Worm (Caenorhabditis elegans) whole organism, dauer: ENCODE results near the gene C17F4.11.
"Not testable (repeated sequence)": the region's sequence is repeated elsewhere in the genome, so short reads cannot be mapped to it uniquely, and the experiment has no call there.

ENCODE experiments used
- unc-62 ChIP-seq: sonication (generic microtip); optimal IDR thresholded peaks from 2 replicates; lab custom pipeline; 2017; ENCODE audit warnings: missing biosample characterization, missing genetic modification reagents, missing genetic modification characterization

The C17F4.11 gene

DNA sequence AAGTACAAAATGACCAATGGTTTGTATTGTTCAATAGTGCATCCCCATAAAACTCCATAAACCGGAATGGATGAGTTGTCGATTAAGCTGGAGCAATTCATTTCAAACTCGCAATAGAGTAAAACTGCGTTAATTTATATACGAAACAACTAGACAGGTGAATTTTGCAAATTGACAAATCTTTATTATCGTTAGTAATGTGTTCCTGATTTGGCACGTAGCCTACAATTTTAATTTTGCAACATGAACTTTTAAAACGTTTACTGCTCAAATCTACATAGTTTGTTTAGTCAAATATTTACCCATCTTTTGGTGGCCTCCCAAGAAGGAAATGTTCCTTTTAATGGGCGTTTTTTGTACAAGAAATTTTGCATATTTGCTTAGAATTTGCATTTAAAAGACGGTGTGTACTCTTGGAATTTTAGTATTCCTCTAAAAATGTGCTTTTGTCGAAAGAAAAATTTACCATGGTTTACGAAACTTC is at the start of gene C17F4.11, which contains the start of gene srz-67:
TSS of gene C17F4.11 (plus strand) at position 434 of the 484 bp plus-strand sequence.
TSS of gene srz-67 (minus strand) at position 101 of the 484 bp plus-strand sequence.
- TF ChIP-seq unc-62 = no peak

DNA sequence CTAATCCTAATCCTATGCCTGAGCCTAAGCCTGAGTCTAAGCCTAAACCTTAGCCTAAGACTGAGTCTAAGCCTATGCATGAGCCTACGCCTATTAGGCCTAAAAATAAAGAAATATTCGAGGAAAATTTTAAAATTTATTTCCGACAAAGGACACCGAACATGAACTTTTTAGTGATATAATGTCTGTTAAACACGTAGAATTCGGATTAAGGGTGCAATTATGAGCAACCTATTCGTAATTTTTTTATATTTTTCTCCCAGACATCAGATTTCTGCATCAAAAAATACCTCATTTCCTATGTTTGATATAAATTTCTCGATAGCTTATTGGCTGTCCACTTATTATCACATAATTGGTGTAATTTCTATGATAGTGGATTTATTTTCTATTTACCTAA is 48.2 kb upstream of the C17F4.11 start, which contains the start of gene Y27F2A.11:
TSS of gene Y27F2A.11 (plus strand) at position 301 of the 400 bp plus-strand sequence.
- not testable (repeated sequence) for TF ChIP-seq unc-62

ce11 chrII:3191544-3191943 is 45.7 kb upstream of the C17F4.11 start, which contains the start of gene Y27F2A.9:
TSS of gene Y27F2A.9 (minus strand) at chrII:3191644.
- not testable (repeated sequence) for TF ChIP-seq unc-62

- no peak for TF ChIP-seq unc-62
These were observed 41.5 kb upstream of the C17F4.11 start for ce11 chrII:3195739-3196138.

DNA sequence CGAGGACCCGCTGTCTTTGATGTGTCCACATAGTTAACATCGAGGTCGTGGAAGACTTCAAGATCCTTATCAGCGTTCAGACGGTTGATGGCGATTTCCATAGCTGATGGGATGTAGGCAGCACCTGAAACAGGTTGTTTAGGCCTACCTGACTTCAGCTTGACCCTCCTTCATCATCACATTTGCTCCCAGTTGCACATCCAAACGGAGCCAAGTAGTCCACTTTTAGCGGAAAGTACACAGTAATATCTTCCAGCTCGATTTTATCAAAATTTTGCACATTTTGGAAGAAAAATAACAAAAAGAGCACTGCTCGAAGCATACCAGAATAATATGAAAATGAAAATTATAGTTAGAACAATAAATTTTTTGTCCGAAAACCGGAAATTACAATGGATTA is 40.3 kb upstream of the C17F4.11 start, which contains the start of gene gcy-15:
TSS of gene gcy-15 (minus strand) at position 101 of the 400 bp plus-strand sequence.
- TF ChIP-seq unc-62 = no peak

- no peak for TF ChIP-seq unc-62
These were observed 38.3 kb upstream of the C17F4.11 start, which contains the start of gene sri-51 for ce11 chrII:3198998-3199397. TSS of gene sri-51 (minus strand) at chrII:3199098.

- not testable (repeated sequence) for TF ChIP-seq unc-62
These were observed 36.0 kb upstream of the C17F4.11 start, which contains the start of gene sri-48 for ce11 chrII:3201242-3201641. TSS of gene sri-48 (minus strand) at chrII:3201342.

DNA sequence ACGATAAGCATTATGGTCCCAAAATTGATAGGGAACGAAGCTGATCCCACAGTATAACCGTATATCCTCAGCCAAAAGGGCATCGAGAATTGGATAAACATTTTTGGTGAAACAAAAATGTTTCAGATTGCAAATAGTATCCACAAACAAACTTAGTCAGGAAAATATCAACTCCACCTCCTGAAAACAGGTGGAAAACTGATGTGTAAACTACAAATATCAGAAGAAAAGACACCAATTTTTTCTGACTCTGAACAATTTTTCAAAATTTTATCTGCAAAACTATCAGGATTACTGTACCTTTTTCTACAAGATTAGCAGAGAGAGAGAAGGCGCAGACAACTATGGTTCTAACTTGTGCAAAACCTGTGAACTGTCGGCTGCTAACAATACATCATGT is 34.8 kb upstream of the C17F4.11 start, which contains the start of gene sri-53:
TSS of gene sri-53 (minus strand) at position 101 of the 400 bp plus-strand sequence.
- TF ChIP-seq unc-62 = no peak

DNA sequence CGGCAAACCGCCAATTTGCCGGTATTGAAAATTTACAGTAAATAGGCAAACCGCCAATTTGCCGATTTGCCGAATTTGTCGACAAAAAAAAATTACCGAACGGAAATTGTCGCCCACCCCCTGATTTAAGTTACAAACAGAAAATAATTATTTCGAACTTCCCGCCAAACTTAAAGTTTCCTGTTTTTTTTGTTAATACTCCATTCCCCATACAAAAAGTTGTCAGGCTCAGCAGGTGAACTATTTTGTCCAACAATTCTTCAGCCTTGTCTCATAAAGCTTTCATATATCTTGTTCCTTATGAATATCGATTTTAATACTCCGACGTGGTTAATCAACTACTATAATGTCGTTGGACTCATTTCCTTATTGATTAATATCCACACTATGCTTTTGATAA is 33.9 kb upstream of the C17F4.11 start, which contains the start of gene sri-50:
TSS of gene sri-50 (plus strand) at position 301 of the 400 bp plus-strand sequence.
- TF ChIP-seq unc-62 = no peak

- TF ChIP-seq unc-62 = no peak
These were observed 30.8 kb upstream of the C17F4.11 start, which contains the start of the genes ZC239.20 and ZC239.21 for ce11 chrII:3206423-3206989. TSS of gene ZC239.20 (minus strand) at chrII:3206523. TSS of gene ZC239.21 (plus strand) at chrII:3206939.

DNA sequence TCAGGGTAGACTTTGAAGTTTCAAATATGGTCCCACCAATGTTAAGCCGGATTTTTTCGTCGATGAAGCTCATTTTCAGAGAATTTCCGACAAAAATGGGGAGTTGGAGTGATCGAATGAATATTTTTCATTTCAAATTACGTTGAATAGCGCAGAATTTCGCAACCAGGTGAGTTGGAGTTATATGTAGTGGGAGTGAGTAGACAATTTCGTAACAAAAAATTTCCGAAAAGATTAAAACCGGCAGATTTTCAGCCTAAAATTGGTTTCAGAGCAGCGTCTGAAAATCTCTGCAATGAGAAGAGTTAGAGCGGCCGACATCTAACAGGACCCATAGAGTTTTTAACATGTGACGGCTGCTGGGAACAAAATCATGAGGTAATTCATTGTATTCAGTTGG is 28.6 kb upstream of the C17F4.11 start, which contains the start of gene sdz-35:
TSS of gene sdz-35 (minus strand) at position 101 of the 400 bp plus-strand sequence.
- TF ChIP-seq unc-62 = no peak

- no peak for TF ChIP-seq unc-62
These were observed 28.0 kb upstream of the C17F4.11 start, which contains the start of gene ZC239.6 for ce11 chrII:3209251-3209650. TSS of gene ZC239.6 (plus strand) at chrII:3209631.

DNA sequence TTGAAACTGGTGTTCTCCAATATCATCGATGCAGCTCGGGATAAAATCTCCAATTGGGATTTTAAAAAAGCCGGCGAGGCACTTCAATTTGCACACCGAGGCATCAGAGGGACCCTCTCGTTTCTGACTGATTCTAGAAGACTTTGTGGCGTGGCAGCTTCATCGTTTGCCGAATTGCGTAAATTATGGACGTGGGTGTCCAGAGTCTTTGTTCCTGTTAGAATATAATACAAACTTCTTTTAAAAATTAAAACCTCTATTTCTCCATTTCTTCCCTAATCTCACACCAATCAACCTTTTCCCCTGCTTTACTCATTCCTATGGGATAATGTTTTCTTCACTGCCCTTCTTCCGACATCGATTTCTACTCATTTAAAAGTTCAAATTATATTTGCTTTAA is 26.9 kb upstream of the C17F4.11 start, which contains the start of gene ZC239.5:
TSS of gene ZC239.5 (plus strand) at position 301 of the 400 bp plus-strand sequence.
- no peak for TF ChIP-seq unc-62

DNA sequence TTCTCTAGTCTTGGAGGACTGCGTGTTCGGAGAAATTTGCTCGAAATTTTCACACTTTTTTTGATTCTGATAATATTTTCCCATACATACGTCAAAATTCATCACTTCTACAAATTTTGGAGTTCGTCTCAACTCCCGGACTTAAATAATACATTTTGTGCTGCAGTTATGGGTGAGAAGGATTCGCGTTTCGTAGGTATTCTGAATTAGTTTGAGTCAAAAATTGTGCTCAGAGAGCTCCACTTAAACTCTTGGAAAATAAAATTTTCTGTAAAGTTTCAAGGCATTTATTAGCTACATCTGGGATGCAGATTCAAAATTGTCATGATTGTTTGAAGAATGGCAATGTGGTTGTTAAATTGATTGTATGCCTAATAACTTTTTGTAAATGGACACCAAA is 23.4 kb upstream of the C17F4.11 start, which contains the start of gene ZC239.4:
TSS of gene ZC239.4 (plus strand) at position 301 of the 400 bp plus-strand sequence.
- TF ChIP-seq unc-62 = no peak

DNA sequence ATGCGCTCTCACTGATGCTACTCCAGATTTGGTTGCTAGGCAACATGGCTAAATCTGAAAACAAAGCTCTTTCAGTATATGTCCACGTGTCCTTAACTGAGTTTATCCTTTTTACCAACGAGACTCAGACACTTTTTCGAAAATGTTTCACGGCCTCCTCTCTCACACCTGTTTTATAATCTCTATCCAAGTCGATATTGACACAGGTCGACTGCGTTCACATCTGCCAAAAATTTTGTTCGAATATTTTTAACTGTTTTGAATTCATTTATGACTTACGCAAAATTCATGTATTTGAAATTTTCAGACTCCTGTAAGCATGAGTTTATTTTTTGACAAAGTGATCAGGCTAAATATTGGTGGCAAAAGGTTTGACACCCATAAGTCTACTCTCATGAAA is 21.5 kb upstream of the C17F4.11 start, which contains the start of gene ZC239.3:
TSS of gene ZC239.3 (plus strand) at position 301 of the 400 bp plus-strand sequence.
- not testable (repeated sequence) for TF ChIP-seq unc-62

DNA sequence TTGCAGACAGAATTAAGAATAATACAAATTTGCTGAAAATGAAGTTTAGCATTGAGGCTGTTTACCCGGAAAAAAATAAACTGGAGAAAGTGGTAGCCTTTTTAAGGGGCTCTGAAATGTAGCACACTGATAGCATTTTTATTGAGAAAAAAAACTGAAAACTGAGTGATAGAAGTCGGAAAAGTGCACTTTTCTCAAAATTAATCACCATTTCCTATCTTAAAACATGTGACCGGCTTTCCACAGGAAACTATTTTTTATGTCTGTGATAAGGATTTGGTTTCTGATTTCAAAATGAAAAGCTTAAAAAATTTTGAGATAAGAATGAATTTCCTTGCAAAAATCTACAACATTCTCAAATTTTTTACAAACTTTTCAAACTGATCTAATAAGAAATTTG is 16.5 kb upstream of the C17F4.11 start, which contains the start of gene ZC239.22:
TSS of gene ZC239.22 (minus strand) at position 101 of the 400 bp plus-strand sequence.
- no peak for TF ChIP-seq unc-62

- no peak for TF ChIP-seq unc-62
These were observed 15.5 kb upstream of the C17F4.11 start, which contains the start of gene ZC239.14 for ce11 chrII:3221730-3222129. TSS of gene ZC239.14 (minus strand) at chrII:3222034.
